Worm (Caenorhabditis elegans) whole organism, L4 larva: ENCODE results near the gene Y22D7AR.6.

ENCODE experiments used
- F10B5.3 ChIP-seq: sonication (generic microtip); optimal IDR thresholded peaks from 2 replicates; lab custom pipeline; 2016; ENCODE audit warnings: mild to moderate bottlenecking, missing genetic modification characterization, missing compliant biosample characterization
- aha-1 ChIP-seq: fragments of 150-350 bp; peaks from one replicate; lab custom pipeline; 2014; ENCODE audit warnings: missing biosample characterization, missing genetic modification characterization
- ceh-28 ChIP-seq: fragments of 150-350 bp; optimal IDR thresholded peaks from 2 replicates; lab custom pipeline; 2014; ENCODE audit warnings: missing biosample characterization, missing genetic modification reagents, missing genetic modification characterization
- mep-1 ChIP-seq: fragments of 150-350 bp; sonication (generic microtip); optimal IDR thresholded peaks from 3 replicates; lab custom pipeline; 2014; ENCODE audit warnings: missing biosample characterization, missing genetic modification characterization
- nhr-237 ChIP-seq: sonication (generic microtip); optimal IDR thresholded peaks from 2 replicates; lab custom pipeline; 2017; ENCODE audit warnings: missing biosample characterization, missing genetic modification characterization
- nhr-25 ChIP-seq: sonication (generic microtip); optimal IDR thresholded peaks from 2 replicates; lab custom pipeline; 2017; ENCODE audit warnings: missing genetic modification characterization, mild to moderate bottlenecking, missing compliant biosample characterization, antibody characterized with exemption, moderate library complexity, borderline replicate concordance; ENCODE audit not compliant: insufficient read depth
- skn-1 ChIP-seq: fragments of 150-350 bp; optimal IDR thresholded peaks from 2 replicates; lab custom pipeline; 2014; ENCODE audit warnings: missing biosample characterization, missing genetic modification characterization

- TF ChIP-seq nhr-237 (no peak), nhr-25 (tag; lab: Kevin White, UChicago) (no peak), ceh-28 (tag; lab: Kevin White, UChicago) (peak; percentile 75), F10B5.3 (tag; lab: Kevin White, UChicago) (no peak), aha-1 (tag; lab: Kevin White, UChicago) (no peak), mep-1 (tag; lab: Kevin White, UChicago) (no peak), skn-1 (tag; lab: Kevin White, UChicago) (no peak)
Measured at ce11 chrIII:1665373-1665772, 11.1 kb downstream of the Y22D7AR.6 start.
